Fruit fly (Drosophila melanogaster): Measurements from ENCODE around the gene vilya.

Gene vilya

DNA sequence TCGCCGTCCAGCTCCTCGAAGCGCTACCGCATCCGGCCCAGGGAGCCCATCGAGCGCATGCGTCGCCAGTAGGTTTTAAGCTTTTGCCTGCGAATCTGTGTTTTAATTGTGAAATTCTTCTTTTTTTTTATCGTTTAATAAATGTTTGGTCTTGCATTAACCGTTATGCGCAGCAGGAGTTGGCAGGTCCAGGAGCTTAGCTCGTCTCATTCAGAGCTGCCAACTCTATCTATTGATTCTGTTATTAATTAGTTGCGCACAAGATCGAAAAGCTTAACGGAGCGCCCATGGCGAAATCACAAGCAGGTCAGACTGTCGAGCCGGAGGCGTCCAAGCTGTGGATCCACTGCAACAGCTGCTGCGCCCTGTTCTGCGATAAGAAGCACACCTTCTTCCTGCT lies at the start of gene vilya:
TSS of gene vilya (plus strand) at position 259 of the 400 bp plus-strand sequence.
- no peak for TF ChIP-seq CG17801 (GFP tag; optimal IDR thresholded peaks at IDR 0.05; ENCODE audit: partially characterized antibody)

DNA sequence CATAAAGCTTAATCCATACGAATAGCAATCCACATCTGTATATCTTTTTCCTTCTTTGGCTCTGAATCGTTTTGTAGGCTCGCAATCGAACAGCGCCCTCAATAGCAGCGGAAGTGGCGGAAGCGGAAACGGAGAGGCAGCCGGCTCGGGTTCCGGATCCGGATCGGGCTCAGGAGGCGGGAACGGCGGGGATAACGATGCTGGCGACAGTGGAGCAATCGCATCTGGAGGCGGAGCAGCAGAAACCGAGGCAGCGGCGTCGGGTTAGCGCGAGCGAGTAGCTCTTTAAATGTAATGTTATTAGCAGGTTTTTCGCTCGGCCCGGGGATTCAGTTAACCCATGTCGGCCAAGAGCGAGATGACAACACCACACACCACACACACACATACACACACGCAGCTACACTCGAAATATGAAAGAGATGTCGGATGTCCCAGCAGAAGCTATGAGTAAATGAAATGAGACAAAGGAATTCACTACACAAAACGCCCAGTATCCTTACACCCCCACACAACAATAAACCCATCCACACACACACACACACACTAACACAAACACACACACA lies 49.4 kb upstream of the vilya start:
- no peak for TF ChIP-seq CG17801 (GFP tag; optimal IDR thresholded peaks at IDR 0.05; ENCODE audit: partially characterized antibody)

DNA sequence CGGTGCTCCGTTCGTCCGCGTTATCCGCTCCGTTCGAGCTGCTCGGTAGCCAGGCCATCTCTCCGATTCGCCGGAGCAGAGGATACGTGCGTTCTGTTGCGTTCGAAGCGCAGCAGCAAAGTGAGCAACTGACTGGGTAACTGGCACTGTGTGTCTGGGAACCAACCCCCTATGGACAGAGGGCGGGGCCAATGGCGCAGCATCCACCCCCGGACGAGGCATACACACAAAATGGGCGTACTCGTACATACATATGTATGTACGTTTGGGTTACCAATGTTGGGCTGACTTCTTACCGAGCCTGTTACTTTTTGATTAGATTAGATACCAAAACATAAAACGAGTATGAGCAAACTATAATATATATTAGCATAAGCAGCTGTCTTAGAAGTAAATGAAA lies 44.9 kb upstream of the vilya start, which contains the start of gene HLH3B:
TSS of gene HLH3B (minus strand) at position 123 of the 400 bp plus-strand sequence.
- no peak for TF ChIP-seq CG17801 (GFP tag; optimal IDR thresholded peaks at IDR 0.05; ENCODE audit: partially characterized antibody)

DNA sequence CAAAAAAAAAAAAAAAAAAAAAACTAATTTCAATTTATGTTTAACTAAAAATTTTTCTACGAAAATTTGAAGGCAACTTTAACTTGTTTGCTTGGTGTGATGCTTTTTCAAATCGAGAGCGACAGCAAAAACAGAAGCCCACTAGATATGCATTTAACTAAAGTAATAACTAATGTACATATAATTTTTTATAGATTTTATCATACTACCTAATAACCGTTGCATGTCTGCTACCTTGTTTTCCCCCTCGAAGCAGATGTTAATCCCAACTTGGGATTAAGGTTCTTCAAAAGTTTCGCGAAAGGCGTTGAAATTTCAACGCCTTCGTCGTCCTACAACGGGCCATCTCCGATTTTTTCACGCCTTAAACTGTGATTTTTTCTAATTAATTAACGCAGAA lies 43.6 kb upstream of the vilya start, which contains the start of gene CG2652:
TSS of gene CG2652 (minus strand) at position 101 of the 400 bp plus-strand sequence.
- no peak for TF ChIP-seq CG17801 (GFP tag; optimal IDR thresholded peaks at IDR 0.05; ENCODE audit: partially characterized antibody)

DNA sequence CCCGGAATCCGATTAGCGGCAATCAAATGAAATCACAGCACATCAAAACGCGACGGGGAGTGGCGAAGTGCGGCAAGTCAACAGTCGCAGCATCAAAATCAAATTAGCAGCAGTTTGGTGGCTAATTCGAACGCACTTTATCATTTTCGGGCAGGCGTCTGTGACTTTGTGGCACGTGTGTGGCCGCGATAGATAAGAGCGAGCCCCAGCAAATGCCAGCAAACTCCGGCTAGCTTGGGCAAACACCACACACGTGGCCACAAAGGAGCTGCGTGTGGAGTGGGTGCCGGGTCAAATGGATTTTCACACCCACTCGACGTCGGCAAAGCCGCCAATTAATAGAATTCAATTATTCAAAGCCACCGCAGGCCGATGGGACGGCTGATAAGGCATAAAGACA lies 42.6 kb upstream of the vilya start:
- TF ChIP-seq CG17801 (GFP tag; optimal IDR thresholded peaks at IDR 0.05; ENCODE audit: partially characterized antibody): no peak

DNA sequence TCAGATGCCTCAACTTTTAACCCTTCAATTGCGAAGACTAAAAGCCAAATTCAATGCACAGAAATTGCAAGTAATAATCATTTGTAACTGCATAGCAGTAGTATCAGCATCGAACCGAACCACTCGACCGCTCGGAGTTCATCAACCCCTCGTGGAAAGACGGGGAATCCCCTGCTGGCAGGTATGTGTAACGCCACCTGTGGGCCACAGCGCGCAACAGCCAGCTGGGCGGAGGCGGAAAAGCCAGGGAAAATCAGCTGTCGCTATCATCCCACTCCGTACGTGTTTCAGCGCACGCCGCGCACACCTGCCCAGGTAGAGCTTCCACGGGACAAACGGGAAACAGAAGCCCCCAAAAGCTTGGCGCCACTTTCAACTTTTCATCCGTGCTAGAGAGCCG lies 42.0 kb upstream of the vilya start:
- TF ChIP-seq CG17801 (GFP tag; optimal IDR thresholded peaks at IDR 0.05; ENCODE audit: partially characterized antibody): no peak

DNA sequence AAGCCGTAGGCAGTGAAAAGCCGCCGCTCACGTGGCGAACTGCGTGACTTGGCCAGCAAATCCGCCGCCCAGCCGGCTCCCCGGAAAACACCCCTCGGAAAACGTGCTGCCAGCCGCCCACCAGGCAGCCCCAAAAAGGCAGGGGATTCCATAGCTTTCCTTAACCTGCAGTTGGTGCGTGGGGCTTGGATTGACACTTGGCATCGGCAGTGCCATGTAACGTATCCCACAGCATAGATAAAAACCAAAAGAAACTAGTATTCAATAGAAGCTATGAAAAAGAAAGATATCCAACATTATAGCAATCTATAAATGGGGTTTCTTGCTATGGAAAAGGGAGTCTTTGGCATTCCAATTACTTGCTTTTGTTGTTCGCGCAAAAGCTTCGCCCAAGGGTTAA lies 41.5 kb upstream of the vilya start:
- TF ChIP-seq CG17801 (GFP tag; optimal IDR thresholded peaks at IDR 0.05; ENCODE audit: partially characterized antibody): no peak

DNA sequence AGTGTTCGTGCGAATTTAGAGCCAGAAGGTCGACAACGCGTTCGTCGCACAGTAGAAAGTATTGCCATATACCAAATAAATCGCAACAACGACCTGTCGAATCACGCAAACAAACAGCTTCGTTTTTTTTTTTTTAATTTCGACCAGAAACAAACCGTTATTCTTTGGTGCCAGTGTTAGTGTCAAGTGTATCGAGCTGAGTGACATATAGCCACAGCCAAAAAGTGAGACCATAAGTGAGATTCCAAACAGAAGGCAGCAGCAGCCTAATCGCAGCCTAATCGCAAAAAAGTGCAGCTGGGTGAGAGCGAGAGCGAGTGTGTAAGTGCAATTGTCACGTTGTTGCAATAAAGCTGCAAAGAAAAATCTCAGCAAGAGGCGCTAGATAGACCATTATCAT lies 40.9 kb upstream of the vilya start, which contains the start of gene per:
TSS of gene per (plus strand) at position 1 of the 400 bp plus-strand sequence.
- no peak for TF ChIP-seq CG17801 (GFP tag; optimal IDR thresholded peaks at IDR 0.05; ENCODE audit: partially characterized antibody)

DNA sequence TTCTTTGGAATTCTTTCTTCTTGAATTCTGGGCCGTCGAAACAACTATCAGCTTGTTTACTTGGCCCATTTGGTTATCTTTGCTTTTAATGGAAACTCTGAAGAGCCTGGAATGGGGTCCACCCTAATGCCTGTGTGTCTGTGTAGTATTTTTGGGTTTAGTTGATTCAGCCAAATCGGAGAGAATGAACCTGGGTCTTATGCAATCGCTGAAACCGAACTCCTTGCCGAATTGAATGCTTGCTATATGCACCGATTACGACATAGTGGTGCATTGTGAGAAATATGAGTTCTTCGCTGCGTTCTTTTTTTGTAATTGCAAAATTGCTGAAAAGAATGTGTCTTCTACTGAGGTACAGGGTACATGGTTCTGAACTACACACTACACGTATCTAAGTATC lies 39.5 kb upstream of the vilya start:
- TF ChIP-seq CG17801 (GFP tag; optimal IDR thresholded peaks at IDR 0.05; ENCODE audit: partially characterized antibody): no peak

DNA sequence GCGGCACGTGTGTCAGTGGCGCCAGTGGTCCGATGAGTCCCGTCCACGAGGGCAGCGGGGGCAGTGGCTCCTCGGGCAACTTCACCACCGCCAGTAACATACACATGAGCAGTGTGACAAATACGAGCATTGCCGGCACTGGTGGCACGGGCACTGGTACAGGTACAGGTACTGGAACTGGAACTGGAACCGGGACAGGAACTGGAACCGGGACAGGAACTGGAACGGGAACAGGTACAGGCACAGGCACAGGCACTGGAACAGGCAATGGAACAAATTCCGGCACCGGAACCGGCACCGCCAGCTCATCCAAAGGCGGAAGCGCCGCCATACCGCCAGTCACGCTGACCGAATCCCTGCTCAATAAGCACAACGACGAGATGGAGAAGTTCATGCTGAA lies 36.1 kb upstream of the vilya start:
- no peak for TF ChIP-seq CG17801 (GFP tag; optimal IDR thresholded peaks at IDR 0.05; ENCODE audit: partially characterized antibody)

DNA sequence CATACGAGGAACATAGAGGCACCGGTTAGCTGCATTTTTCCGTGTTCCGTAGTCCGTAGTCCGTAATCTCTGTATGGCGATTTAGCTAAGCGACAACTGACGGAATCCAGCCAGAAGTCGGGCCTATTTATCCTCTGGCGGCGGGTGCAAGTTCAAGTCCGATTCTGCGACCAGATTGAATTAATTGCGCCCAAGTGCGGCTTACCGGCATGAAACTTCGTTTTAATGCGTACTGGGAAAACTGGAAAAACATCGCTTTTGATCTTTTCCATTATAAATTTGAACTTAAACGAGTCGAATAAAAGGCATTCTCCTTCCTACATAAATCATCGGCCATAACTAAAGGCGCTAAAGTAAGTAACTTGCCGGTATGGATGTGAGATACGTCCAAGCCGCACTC lies 32.7 kb upstream of the vilya start, which contains the start of gene dyw:
TSS of gene dyw (minus strand) at position 101 of the 400 bp plus-strand sequence.
- TF ChIP-seq CG17801 (GFP tag; optimal IDR thresholded peaks at IDR 0.05; ENCODE audit: partially characterized antibody): no peak

DNA sequence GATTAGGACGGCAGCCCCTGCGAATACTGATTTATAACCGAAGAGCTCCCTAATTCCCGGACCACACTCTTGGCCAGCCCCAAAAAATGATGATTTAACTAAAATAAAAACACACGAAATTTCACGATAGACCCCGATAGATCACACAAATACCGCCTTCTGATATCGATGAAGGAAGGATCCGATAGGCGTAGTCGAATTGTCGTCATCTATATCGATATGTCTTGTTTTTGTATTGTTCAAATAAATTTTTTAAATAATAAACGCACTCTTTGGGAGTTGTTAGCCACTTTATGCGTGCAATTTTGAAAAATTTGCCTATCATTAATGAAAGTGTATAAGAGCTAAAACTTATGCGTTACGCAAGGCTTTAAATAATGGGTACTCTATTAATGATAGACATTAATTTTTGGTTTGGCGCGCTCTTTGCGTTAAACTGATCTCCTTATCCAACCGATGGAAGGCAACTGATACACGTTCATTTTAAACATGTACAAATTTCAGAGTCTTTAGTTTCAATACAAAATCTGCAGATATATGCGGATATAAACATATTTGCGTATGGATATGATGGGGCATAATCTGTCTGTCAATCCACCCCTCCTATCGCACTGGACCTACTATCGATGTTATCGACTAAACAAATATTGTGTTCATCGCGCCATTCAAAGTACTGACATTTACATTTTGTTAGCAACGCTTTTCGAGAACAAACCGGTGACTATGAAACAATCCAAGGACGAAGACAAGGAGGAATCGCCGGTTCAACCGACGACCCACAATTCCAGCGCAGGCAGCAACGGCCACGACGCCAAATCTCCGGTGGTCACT lies 28.2 kb upstream of the vilya start, which contains the start of the genes Spg7 and Lint-O:
TSS of gene Spg7 (minus strand) at position 148 of the 831 bp plus-strand sequence.
TSS of gene Lint-O (plus strand) at position 638 of the 831 bp plus-strand sequence.
- TF ChIP-seq CG17801 (GFP tag; optimal IDR thresholded peaks at IDR 0.05; ENCODE audit: partially characterized antibody): no peak

DNA sequence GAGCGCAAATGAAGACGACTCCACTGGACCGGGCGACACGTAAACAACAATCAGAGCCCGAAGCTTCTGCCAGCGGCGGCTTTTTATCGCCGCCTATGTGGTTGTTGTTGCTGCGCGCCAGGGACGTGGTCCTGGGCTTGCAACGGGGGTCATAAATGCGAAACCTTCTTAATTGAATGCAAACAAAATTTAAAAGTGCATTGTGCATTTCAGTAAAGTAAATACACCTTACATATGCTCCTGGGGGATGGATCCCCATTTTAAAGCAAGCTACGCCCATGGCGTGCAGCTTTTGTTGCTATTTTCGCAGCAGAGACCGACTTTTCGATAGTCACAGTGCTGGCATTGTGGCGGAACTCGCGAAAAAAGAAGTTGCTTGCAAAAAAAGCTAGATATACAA lies 22.8 kb upstream of the vilya start, which contains the start of gene Ugalt:
TSS of gene Ugalt (minus strand) at position 160 of the 400 bp plus-strand sequence.
- TF ChIP-seq CG17801 (GFP tag; optimal IDR thresholded peaks at IDR 0.05; ENCODE audit: partially characterized antibody): peak; percentile 100

DNA sequence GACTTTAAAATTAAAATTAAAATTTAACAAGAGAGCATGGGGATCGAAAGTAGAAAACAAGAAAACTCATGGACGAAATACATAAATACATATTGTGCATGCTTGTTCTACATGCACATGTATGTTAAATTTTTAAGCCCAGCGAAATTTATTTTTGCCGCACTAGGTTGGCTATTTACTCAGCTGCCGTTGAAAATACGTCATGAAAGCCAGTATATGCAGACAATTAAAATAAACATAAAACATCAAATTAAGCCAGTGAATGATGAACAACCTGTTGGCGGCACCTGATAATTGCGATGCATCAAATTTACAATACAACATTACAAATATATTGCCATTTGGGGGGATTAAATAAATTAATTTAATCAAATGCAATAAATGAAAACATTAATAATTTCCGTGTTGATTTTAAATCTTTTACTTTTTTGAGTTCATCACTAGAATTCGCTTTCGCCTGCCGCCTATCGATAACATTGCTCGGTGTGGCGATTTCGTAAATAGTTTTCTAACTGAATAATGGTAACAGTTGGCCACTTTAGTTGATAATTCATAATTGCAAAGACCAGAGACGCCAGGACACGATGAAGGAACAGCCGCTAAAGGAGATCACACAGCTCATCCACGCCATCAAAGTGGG lies 22.2 kb upstream of the vilya start, which contains the start of gene eIF2Bbeta:
TSS of gene eIF2Bbeta (plus strand) at position 438 of the 640 bp plus-strand sequence.
- no peak for TF ChIP-seq CG17801 (GFP tag; optimal IDR thresholded peaks at IDR 0.05; ENCODE audit: partially characterized antibody)

DNA sequence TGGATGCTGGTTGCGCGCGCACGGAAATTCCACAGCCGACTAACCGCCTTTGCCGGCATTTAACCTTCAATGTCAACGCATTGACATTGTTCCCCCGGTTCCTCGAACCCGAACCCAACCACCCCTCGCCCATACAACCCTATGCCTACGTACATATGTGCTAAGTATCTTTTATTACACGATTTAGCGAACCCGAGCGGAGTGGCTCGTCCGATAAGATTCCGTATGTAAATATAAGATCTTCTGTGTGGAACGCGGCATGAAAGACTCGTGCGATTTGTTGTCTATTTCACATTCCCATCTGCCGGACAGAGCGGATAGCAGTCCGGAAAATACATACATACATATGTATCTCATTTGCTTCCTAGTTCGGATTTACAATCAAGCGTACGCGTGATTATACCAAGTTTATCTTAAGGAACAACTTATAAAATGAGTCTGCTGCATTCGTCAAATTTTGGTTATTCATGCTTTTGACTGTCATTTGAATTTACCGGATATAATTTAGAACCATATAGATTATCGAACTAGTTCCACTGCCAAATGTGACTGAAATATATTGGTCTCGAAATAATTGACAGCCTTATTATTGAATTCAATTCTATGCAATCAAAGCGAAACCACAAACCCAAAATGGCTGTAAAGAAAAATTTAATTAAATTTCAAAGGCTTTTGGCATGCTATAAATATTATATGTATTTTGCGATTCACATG lies 18.9 kb upstream of the vilya start, which contains the start of gene CG2680:
TSS of gene CG2680 (minus strand) at position 51 of the 714 bp plus-strand sequence.
- TF ChIP-seq CG17801 (GFP tag; optimal IDR thresholded peaks at IDR 0.05; ENCODE audit: partially characterized antibody): no peak
